Worm (Caenorhabditis elegans) whole organism, L4/young adult: ENCODE data around the gene srx-29.

Experiments used
- W03F9.2 ChIP-seq: fragments of 150-350 bp; optimal IDR thresholded peaks from 2 replicates; lab custom pipeline; 2014; ENCODE audit warnings: missing biosample characterization, missing genetic modification characterization
- dao-5 ChIP-seq: sonication (generic microtip); optimal IDR thresholded peaks from 2 replicates; lab custom pipeline; 2016; ENCODE audit warnings: missing genotype, missing genetic modification characterization, moderate library complexity, missing compliant biosample characterization
- him-1 ChIP-seq: sonication (generic microtip); optimal IDR thresholded peaks from 2 replicates; lab custom pipeline; 2016; ENCODE audit warnings: missing genotype, missing genetic modification reagents, missing genetic modification characterization, missing compliant biosample characterization

DNA sequence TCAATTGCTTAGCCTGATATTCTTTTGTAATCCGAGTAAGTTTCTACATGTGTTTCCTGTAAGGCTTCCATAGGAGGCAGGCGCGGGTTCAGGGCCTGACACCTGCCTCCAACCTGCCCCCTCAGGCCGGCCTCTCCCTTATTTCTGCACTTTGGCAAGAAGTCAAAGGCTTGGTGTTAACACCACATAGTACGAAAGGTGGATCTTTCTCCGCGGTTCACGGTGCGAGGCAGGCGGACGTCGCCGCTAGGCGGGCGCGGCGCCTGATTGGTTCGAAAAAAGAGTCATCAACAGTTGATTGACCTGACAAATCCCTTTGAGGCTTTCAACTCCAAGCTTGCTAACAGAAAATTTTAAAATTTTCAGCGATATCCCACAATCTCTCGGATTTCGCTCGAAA, 23.1 kb downstream of the srx-29 start:
- no peak for TF ChIP-seq him-1 (tag; lab: Kevin White, UChicago)
- no peak for TF ChIP-seq dao-5 (tag; lab: Kevin White, UChicago)
- TF ChIP-seq W03F9.2: no peak
